Worm (Caenorhabditis elegans): ENCODE data around the gene C07B5.3.

DNA sequence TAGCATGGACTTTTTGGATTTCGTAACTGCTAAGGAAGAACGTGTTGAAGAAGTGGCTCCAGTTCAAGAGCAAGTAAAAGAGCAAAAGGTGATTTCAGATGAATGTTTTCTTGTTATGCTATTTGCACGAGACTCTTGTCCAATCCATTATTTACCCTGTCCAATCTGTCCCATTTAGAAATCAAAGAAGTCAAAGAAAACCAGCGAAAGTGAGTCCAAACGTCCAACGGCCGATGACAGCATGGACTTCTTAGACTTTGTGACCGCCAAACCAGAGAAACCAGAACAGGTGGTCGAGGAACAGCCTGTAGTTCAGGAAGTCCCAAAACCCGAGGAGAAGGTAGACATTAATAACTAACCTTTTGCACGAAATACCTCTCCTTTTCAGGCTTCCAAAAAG is 32.2 kb upstream of the C07B5.3 start:
- TF ChIP-seq ama-1 (optimal IDR thresholded peaks at IDR 0.05) = no peak
- no peak for TF ChIP-seq hmg-4 (GFP tag; optimal IDR thresholded peaks at IDR 0.05)
- TF ChIP-seq tbx-11 (GFP tag; IDR thresholded peaks at IDR 0.05) = no peak
- TF ChIP-seq hmbx-1 (tag; optimal IDR thresholded peaks at IDR 0.05) = no peak

All from whole organism, early embryonic.